Worm (Caenorhabditis elegans): Measurements from ENCODE around the gene luc-7L.

DNA sequence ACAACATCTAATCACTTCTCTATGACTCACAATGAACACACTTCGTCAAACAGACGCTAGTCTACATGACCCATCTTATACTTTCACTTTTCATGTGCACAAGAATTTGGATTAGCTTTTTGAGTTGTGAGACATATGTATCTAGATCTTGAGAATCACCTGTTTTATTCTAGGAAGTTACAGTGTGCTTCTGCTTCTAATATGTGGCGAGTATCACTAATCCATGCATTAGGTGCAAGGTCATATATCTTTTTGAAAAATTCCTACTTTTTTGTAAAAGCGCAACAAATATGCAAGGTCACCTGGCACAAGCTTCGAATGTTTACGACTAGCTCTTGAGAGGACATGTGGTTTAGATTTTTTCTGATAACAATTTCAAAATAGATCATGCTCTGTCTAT is 31.5 kb downstream of the luc-7L start:
- TF ChIP-seq mel-28 (tag; optimal IDR thresholded peaks at IDR 0.05; ENCODE audit: borderline replicate concordance): no peak
- TF ChIP-seq madf-10 (tag; optimal IDR thresholded peaks at IDR 0.05): no peak
- no peak for TF ChIP-seq sea-2 (GFP tag; IDR thresholded peaks at IDR 0.05)
- no peak for TF ChIP-seq athp-1 (tag; optimal IDR thresholded peaks at IDR 0.05)
- TF ChIP-seq zim-3 (tag; optimal IDR thresholded peaks at IDR 0.05): no peak
- TF ChIP-seq zfh-2 (GFP tag; conservative IDR thresholded peaks at IDR 0.05): no peak
